Fruit fly (Drosophila melanogaster) whole organism, embryonic: ENCODE data around the gene Gga.

ENCODE experiments used
- Aef1 ChIP-seq: fragments of 200-800 bp; sonication (Bioruptor generic); IDR thresholded peaks from 3 replicates; pipeline ENCODE4 v1.3.6; 2022; ENCODE audit warnings: missing biosample characterization, missing genetic modification characterization
- CG10209 ChIP-seq: fragments of 200-800 bp; sonication (Bioruptor generic); optimal IDR thresholded peaks from 3 replicates; lab custom pipeline; 2017; ENCODE audit warnings: missing biosample characterization, mild to moderate bottlenecking, missing genetic modification characterization, missing genetic modification reagents
- CG10565 ChIP-seq: fragments of 200-800 bp; sonication (Bioruptor generic); optimal IDR thresholded peaks from 3 replicates; lab custom pipeline; 2016; ENCODE audit warnings: missing biosample characterization, mild to moderate bottlenecking, missing genetic modification characterization
- CG11085 ChIP-seq: fragments of 200-800 bp; sonication (Bioruptor generic); IDR thresholded peaks from 2 replicates; pipeline ENCODE4 v1.3.6; 2022; ENCODE audit warnings: missing biosample characterization, missing genetic modification characterization
- CG11247 ChIP-seq: fragments of 200-800 bp; sonication (Bioruptor generic); IDR thresholded peaks from 2 replicates; pipeline ENCODE4 v1.3.6; 2022; ENCODE audit warnings: missing biosample characterization, missing genetic modification characterization
- CG11398 ChIP-seq: fragments of 200-800 bp; sonication (Bioruptor generic); optimal IDR thresholded peaks from 2 replicates; lab custom pipeline; 2016; ENCODE audit warnings: missing biosample characterization, missing genetic modification characterization
- CG12104 ChIP-seq: fragments of 200-800 bp; sonication (Bioruptor generic); optimal IDR thresholded peaks from 3 replicates; lab custom pipeline; 2016; ENCODE audit warnings: missing biosample characterization, missing genetic modification characterization
- CG12219 ChIP-seq: fragments of 200-800 bp; sonication (Bioruptor generic); optimal IDR thresholded peaks from 3 replicates; lab custom pipeline; 2018; ENCODE audit warnings: missing biosample characterization, mild to moderate bottlenecking, missing genetic modification characterization
- CG13296 ChIP-seq: fragments of 200-800 bp; sonication (Bioruptor generic); optimal IDR thresholded peaks from 3 replicates; lab custom pipeline; 2018; ENCODE audit warnings: missing biosample characterization, mild to moderate bottlenecking, missing genetic modification characterization
- CG15479 ChIP-seq: fragments of 200-800 bp; sonication (Bioruptor generic); optimal IDR thresholded peaks from 3 replicates; lab custom pipeline; 2019; ENCODE audit warnings: missing biosample characterization, mild to moderate bottlenecking, missing genetic modification characterization, moderate library complexity
- CG17612 ChIP-seq: fragments of 200-800 bp; sonication (Bioruptor generic); IDR thresholded peaks from 2 replicates; pipeline ENCODE4 v1.3.6; 2022; ENCODE audit warnings: missing biosample characterization, missing genetic modification characterization
- CG17802 ChIP-seq: fragments of 200-800 bp; sonication (Bioruptor generic); optimal IDR thresholded peaks from 2 replicates; lab custom pipeline; 2018; ENCODE audit warnings: missing biosample characterization, mild to moderate bottlenecking, missing genetic modification characterization, moderate library complexity
- CG18599 ChIP-seq: fragments of 200-800 bp; sonication (Bioruptor generic); optimal IDR thresholded peaks from 3 replicates; lab custom pipeline; 2017; ENCODE audit warnings: missing biosample characterization, missing genetic modification characterization, mild to moderate bottlenecking, moderate library complexity, missing genetic modification reagents
- CG31365 ChIP-seq: fragments of 200-800 bp; sonication (Bioruptor generic); optimal IDR thresholded peaks from 2 replicates; lab custom pipeline; 2018; ENCODE audit warnings: missing biosample characterization, mild to moderate bottlenecking, missing genetic modification characterization
- CG33557 ChIP-seq: fragments of 200-800 bp; sonication (Bioruptor generic); optimal IDR thresholded peaks from 2 replicates; lab custom pipeline; 2019; ENCODE audit warnings: missing biosample characterization, mild to moderate bottlenecking, missing genetic modification characterization, moderate library complexity
- CG3838 ChIP-seq: fragments of 200-800 bp; sonication (Bioruptor generic); optimal IDR thresholded peaks from 3 replicates; lab custom pipeline; 2016; ENCODE audit warnings: missing biosample characterization, missing genetic modification characterization
- CG4617 ChIP-seq: fragments of 200-800 bp; sonication (Bioruptor generic); optimal IDR thresholded peaks from 3 replicates; lab custom pipeline; 2016; ENCODE audit warnings: missing biosample characterization, missing genetic modification characterization, borderline replicate concordance
- CG4707 ChIP-seq: fragments of 200-800 bp; sonication (Bioruptor generic); optimal IDR thresholded peaks from 2 replicates; lab custom pipeline; 2018; ENCODE audit warnings: missing biosample characterization, mild to moderate bottlenecking, missing genetic modification characterization, moderate library complexity
- CG6854 ChIP-seq: fragments of 200-800 bp; sonication (Bioruptor generic); optimal IDR thresholded peaks from 3 replicates; lab custom pipeline; 2017; ENCODE audit warnings: missing biosample characterization, mild to moderate bottlenecking, missing genetic modification characterization
- CG7786 ChIP-seq: fragments of 200-800 bp; sonication (Bioruptor generic); optimal IDR thresholded peaks from 2 replicates; lab custom pipeline; 2016; ENCODE audit warnings: missing biosample characterization, missing genetic modification characterization
- CG9437 ChIP-seq: fragments of 200-800 bp; sonication (Bioruptor generic); optimal IDR thresholded peaks from 2 replicates; lab custom pipeline; 2018; ENCODE audit warnings: missing biosample characterization, mild to moderate bottlenecking, missing genetic modification characterization
- E2f2 ChIP-seq: fragments of 200-800 bp; sonication (Bioruptor generic); IDR thresholded peaks from 2 replicates; pipeline ENCODE4 v1.3.6; 2022; ENCODE audit warnings: missing biosample characterization, missing genetic modification characterization
- Hey ChIP-seq: fragments of 200-800 bp; sonication (Bioruptor generic); optimal IDR thresholded peaks from 3 replicates; lab custom pipeline; 2018; ENCODE audit warnings: missing biosample characterization, mild to moderate bottlenecking, missing genetic modification characterization
- Hr39 ChIP-seq: fragments of >200 bp; optimal IDR thresholded peaks from 2 replicates; lab custom pipeline; 2017
- Jarid2 ChIP-seq: fragments of 200-800 bp; sonication (Bioruptor generic); optimal IDR thresholded peaks from 3 replicates; lab custom pipeline; 2017; ENCODE audit warnings: mild to moderate bottlenecking, missing biosample characterization, missing genetic modification reagents, missing genetic modification characterization
- Lhr ChIP-seq: fragments of 200-800 bp; sonication (Bioruptor generic); optimal IDR thresholded peaks from 3 replicates; lab custom pipeline; 2017; ENCODE audit warnings: mild to moderate bottlenecking, missing biosample characterization, missing genetic modification reagents, missing genetic modification characterization
- Lpt ChIP-seq: fragments of >200 bp; optimal IDR thresholded peaks from 2 replicates; lab custom pipeline; 2018; ENCODE audit warnings: missing biosample characterization, missing genetic modification characterization
- NC2β ChIP-seq: fragments of 200-800 bp; sonication (Bioruptor generic); optimal IDR thresholded peaks from 2 replicates; lab custom pipeline; 2016; ENCODE audit warnings: missing biosample characterization, missing genetic modification characterization
- Optix ChIP-seq: fragments of 200-800 bp; sonication (Bioruptor generic); IDR thresholded peaks from 3 replicates; pipeline ENCODE4 v1.3.6; 2022; ENCODE audit warnings: missing biosample characterization, missing genetic modification characterization
- PHDP ChIP-seq: fragments of 200-800 bp; sonication (Bioruptor generic); optimal IDR thresholded peaks from 3 replicates; lab custom pipeline; 2018; ENCODE audit warnings: missing biosample characterization, mild to moderate bottlenecking, missing genetic modification characterization, moderate library complexity
- Rx ChIP-seq: fragments of 200-800 bp; sonication (Bioruptor generic); IDR thresholded peaks from 2 replicates; pipeline ENCODE4 v1.3.6; 2022; ENCODE audit warnings: missing biosample characterization, missing genetic modification characterization
- Trl ChIP-seq, 3 experiments: fragments of >200 bp in 2 of 3; fragments of 200-800 bp in 1 of 3; sonication (Bioruptor generic) in 1 of 3; optimal IDR thresholded peaks; 2 replicates in 1 of 3; 3 replicates in 2 of 3; lab custom pipeline; 2016 to 2017; ENCODE audit warnings: missing biosample characterization in 1 of 3, missing genetic modification characterization in 1 of 3
- crc ChIP-seq: fragments of 200-800 bp; sonication (Bioruptor generic); optimal IDR thresholded peaks from 2 replicates; lab custom pipeline; 2016; ENCODE audit warnings: missing biosample characterization, missing genetic modification characterization
- disco-r ChIP-seq: fragments of 200-800 bp; sonication (Bioruptor generic); optimal IDR thresholded peaks from 2 replicates; lab custom pipeline; 2016; ENCODE audit warnings: missing biosample characterization, missing genetic modification characterization
- en ChIP-seq: fragments of 200-800 bp; sonication (Bioruptor generic); optimal IDR thresholded peaks from 2 replicates; lab custom pipeline; 2016; ENCODE audit warnings: missing biosample characterization, missing genetic modification characterization
- exex ChIP-seq: fragments of 200-800 bp; sonication (Bioruptor generic); optimal IDR thresholded peaks from 4 replicates; lab custom pipeline; 2018; ENCODE audit warnings: missing biosample characterization, mild to moderate bottlenecking, missing genetic modification characterization, moderate library complexity
- fd102C ChIP-seq: fragments of 200-800 bp; sonication (Bioruptor generic); optimal IDR thresholded peaks from 2 replicates; lab custom pipeline; 2018; ENCODE audit warnings: missing biosample characterization, mild to moderate bottlenecking, missing genetic modification characterization, moderate library complexity
- fu2 ChIP-seq: fragments of 200-800 bp; sonication (Bioruptor generic); optimal IDR thresholded peaks from 2 replicates; lab custom pipeline; 2016; ENCODE audit warnings: missing biosample characterization, missing genetic modification characterization
- gce ChIP-seq: fragments of 200-800 bp; sonication (Bioruptor generic); IDR thresholded peaks from 3 replicates; pipeline ENCODE4 v1.3.6; 2022; ENCODE audit warnings: missing biosample characterization, missing genetic modification characterization
- gfzf ChIP-seq: fragments of 200-800 bp; sonication (Bioruptor generic); optimal IDR thresholded peaks from 2 replicates; lab custom pipeline; 2016; ENCODE audit warnings: missing biosample characterization, mild to moderate bottlenecking, missing genetic modification characterization, moderate library complexity
- mld ChIP-seq: fragments of 200-800 bp; sonication (Bioruptor generic); IDR thresholded peaks from 3 replicates; pipeline ENCODE4 v1.3.6; 2022; ENCODE audit warnings: missing biosample characterization, missing genetic modification characterization; ENCODE audit not compliant: partially characterized antibody
- nau ChIP-seq: fragments of 200-800 bp; sonication (Bioruptor generic); optimal IDR thresholded peaks from 3 replicates; lab custom pipeline; 2017; ENCODE audit warnings: missing biosample characterization, mild to moderate bottlenecking, missing genetic modification characterization, missing genetic modification reagents
- sd ChIP-seq: fragments of 200-800 bp; sonication (Bioruptor generic); optimal IDR thresholded peaks from 3 replicates; lab custom pipeline; 2018; ENCODE audit warnings: missing biosample characterization, mild to moderate bottlenecking, missing genetic modification characterization, moderate library complexity
- seq ChIP-seq: fragments of 200-800 bp; sonication (Bioruptor generic); IDR thresholded peaks from 2 replicates; pipeline ENCODE4 v1.3.6; 2022; ENCODE audit warnings: missing biosample characterization, missing genetic modification characterization
- tio ChIP-seq: fragments of 200-800 bp; sonication (Bioruptor generic); optimal IDR thresholded peaks from 2 replicates; lab custom pipeline; 2017; ENCODE audit warnings: missing biosample characterization, missing genetic modification characterization, inconsistent platforms
- tna ChIP-seq: fragments of 200-800 bp; sonication (Bioruptor generic); IDR thresholded peaks from 2 replicates; pipeline ENCODE4 v1.3.6; 2022; ENCODE audit warnings: missing biosample characterization, missing genetic modification characterization; ENCODE audit not compliant: partially characterized antibody
- vfl ChIP-seq: fragments of 200-800 bp; sonication (Bioruptor generic); optimal IDR thresholded peaks from 2 replicates; lab custom pipeline; 2016; ENCODE audit warnings: missing biosample characterization, missing genetic modification characterization
- vnd ChIP-seq: fragments of 200-800 bp; sonication (Bioruptor generic); IDR thresholded peaks from 3 replicates; pipeline ENCODE4 v1.3.6; 2022; ENCODE audit warnings: missing biosample characterization, missing genetic modification characterization; ENCODE audit not compliant: partially characterized antibody

Gene Gga

dm6 chrX:9583440-9584103, 17.3 kb upstream of the Gga start (continued):
- TF ChIP-seq CG12104 = peak; percentile 87
- no peak for TF ChIP-seq CG15479 (GFP tag; lab: Kevin White, UChicago)
- peak; percentile 68 for TF ChIP-seq CG17802 (tag; lab: Kevin White, UChicago)
- TF ChIP-seq gce = peak; percentile 93
- TF ChIP-seq mld (GFP tag; lab: Robert Waterston, UW) = no peak
- peak; percentile 45 for TF ChIP-seq CG3838 (GFP tag; lab: Kevin White, UChicago)
- peak; percentile 94 for TF ChIP-seq CG12219 (GFP tag; lab: Kevin White, UChicago)
- peak; percentile 92 for TF ChIP-seq nau (GFP tag; lab: Kevin White, UChicago)
- TF ChIP-seq vfl (GFP tag; lab: Kevin White, UChicago) = peak; percentile 73
- TF ChIP-seq Lpt = no peak
- TF ChIP-seq CG33557 (GFP tag; lab: Kevin White, UChicago) = peak; percentile 89
- TF ChIP-seq Trl (optimal IDR thresholded peaks at IDR 0.05; lab: Kevin White, UChicago) = peak in 1 of 2 experiments; percentile 8
- peak; percentile 13 for TF ChIP-seq Trl (GFP tag; optimal IDR thresholded peaks at IDR 0.05; lab: Kevin White, UChicago)
- peak; percentile 92 for TF ChIP-seq Optix (GFP tag; lab: Robert Waterston, UW)
- TF ChIP-seq CG17612 (GFP tag; lab: Robert Waterston, UW) = peak; percentile 80
- TF ChIP-seq CG4617 (GFP tag; lab: Kevin White, UChicago) = peak; percentile 72
- TF ChIP-seq NC2β (GFP tag; lab: Kevin White, UChicago) = peak; percentile 54
- no peak for TF ChIP-seq en
- peak; percentile 95 for TF ChIP-seq CG10209 (GFP tag; lab: Kevin White, UChicago)
- peak; percentile 7 for TF ChIP-seq fu2 (GFP tag; lab: Kevin White, UChicago)
- TF ChIP-seq CG9437 = peak; percentile 89
- TF ChIP-seq Lhr (GFP tag; lab: Kevin White, UChicago) = peak; percentile 83
- TF ChIP-seq Hr39 (lab: Kevin White, UChicago) = no peak
- peak; percentile 83 for TF ChIP-seq sd
- peak; percentile 85 for TF ChIP-seq tio
- peak; percentile 90 for TF ChIP-seq Aef1 (GFP tag; lab: Robert Waterston, UW)
- peak; percentile 98 for TF ChIP-seq CG18599
- peak; percentile 65 for TF ChIP-seq Hey (tag; lab: Kevin White, UChicago)
- peak; percentile 96 for TF ChIP-seq PHDP (tag; lab: Kevin White, UChicago)
- peak; percentile 94 for TF ChIP-seq seq (GFP tag; lab: Robert Waterston, UW)
- no peak for TF ChIP-seq vnd (GFP tag; lab: Robert Waterston, UW)
- peak; percentile 96 for TF ChIP-seq CG13296
- peak; percentile 75 for TF ChIP-seq E2f2 (GFP tag; lab: Robert Waterston, UW)
- peak; percentile 86 for TF ChIP-seq Jarid2 (GFP tag; lab: Kevin White, UChicago)
- TF ChIP-seq disco-r (GFP tag; lab: Kevin White, UChicago) = peak; percentile 19
- no peak for TF ChIP-seq fd102C (GFP tag; lab: Kevin White, UChicago)
- TF ChIP-seq CG6854 (GFP tag; lab: Kevin White, UChicago) = peak; percentile 94
- peak; percentile 22 for TF ChIP-seq CG11398 (GFP tag; lab: Kevin White, UChicago)
- TF ChIP-seq CG10565 (GFP tag; lab: Kevin White, UChicago) = peak; percentile 29
- TF ChIP-seq CG4707 (GFP tag; lab: Kevin White, UChicago) = peak; percentile 73
- TF ChIP-seq CG31365 (tag; lab: Kevin White, UChicago) = peak; percentile 83
- TF ChIP-seq crc = peak; percentile 54
- no peak for TF ChIP-seq gfzf (GFP tag; lab: Kevin White, UChicago)
- TF ChIP-seq tna (GFP tag; lab: Robert Waterston, UW) = no peak
- TF ChIP-seq CG11247 (GFP tag; lab: Robert Waterston, UW) = peak; percentile 89
- TF ChIP-seq CG11085 (GFP tag; lab: Robert Waterston, UW) = peak; percentile 81
- TF ChIP-seq exex (tag; lab: Kevin White, UChicago) = peak; percentile 60
- TF ChIP-seq CG7786 (GFP tag; lab: Kevin White, UChicago) = peak; percentile 52
- TF ChIP-seq Rx = peak; percentile 85
